Fruit fly (Drosophila melanogaster): ENCODE measurements around the gene comt.

DNA sequence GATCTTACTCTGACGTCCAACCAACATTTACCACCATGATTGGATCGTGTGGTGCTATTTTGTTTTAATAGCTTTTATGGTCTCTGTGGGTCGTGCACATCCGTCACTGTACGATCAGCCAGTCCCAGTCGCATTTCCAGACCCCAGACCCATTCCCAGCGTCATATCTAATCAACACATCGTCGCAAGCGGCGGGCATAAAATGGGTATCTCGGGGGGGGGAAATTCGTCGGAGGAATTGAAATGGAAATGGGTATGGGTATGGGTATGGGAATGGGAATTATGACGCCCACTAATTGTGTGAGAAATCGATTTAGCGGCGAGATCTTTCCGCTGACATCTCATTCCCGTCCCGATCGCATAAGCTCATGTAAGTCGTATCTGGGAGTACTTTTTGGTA lies 51.9 kb downstream of the comt start:
- TF ChIP-seq Met (GFP tag; optimal IDR thresholded peaks at IDR 0.05) (no peak), CG10669 (GFP tag; optimal IDR thresholded peaks at IDR 0.05) (no peak), pdm3 (GFP tag; optimal IDR thresholded peaks at IDR 0.05) (no peak), Sox15 (GFP tag; optimal IDR thresholded peaks at IDR 0.05) (no peak)
